Worm (Caenorhabditis elegans) whole organism, L4 larva: Measurements from ENCODE around the gene tps-2.

Experiments used
- ceh-82 ChIP-seq: sonication (generic microtip); optimal IDR thresholded peaks from 2 replicates; lab custom pipeline; 2017; ENCODE audit warnings: missing biosample characterization, missing genetic modification characterization
- daf-12 ChIP-seq: fragments of 150-350 bp; optimal IDR thresholded peaks from 2 replicates; lab custom pipeline; 2014; ENCODE audit warnings: missing biosample characterization, missing genetic modification reagents, missing genetic modification characterization

ce11 chrII:14578013-14578412 is 22.7 kb upstream of the tps-2 start, which contains the start of gene nspb-7:
- TF ChIP-seq daf-12 (tag; lab: Kevin White, UChicago), result no peak
- no peak for TF ChIP-seq ceh-82 (tag; lab: Kevin White, UChicago)
